Fruit fly (Drosophila melanogaster): Measurements from ENCODE around the gene Hmgcr.
A peak's percentile ranks its signal among the peaks of the same experiment; 100 is the strongest.

Hmgcr gene

DNA sequence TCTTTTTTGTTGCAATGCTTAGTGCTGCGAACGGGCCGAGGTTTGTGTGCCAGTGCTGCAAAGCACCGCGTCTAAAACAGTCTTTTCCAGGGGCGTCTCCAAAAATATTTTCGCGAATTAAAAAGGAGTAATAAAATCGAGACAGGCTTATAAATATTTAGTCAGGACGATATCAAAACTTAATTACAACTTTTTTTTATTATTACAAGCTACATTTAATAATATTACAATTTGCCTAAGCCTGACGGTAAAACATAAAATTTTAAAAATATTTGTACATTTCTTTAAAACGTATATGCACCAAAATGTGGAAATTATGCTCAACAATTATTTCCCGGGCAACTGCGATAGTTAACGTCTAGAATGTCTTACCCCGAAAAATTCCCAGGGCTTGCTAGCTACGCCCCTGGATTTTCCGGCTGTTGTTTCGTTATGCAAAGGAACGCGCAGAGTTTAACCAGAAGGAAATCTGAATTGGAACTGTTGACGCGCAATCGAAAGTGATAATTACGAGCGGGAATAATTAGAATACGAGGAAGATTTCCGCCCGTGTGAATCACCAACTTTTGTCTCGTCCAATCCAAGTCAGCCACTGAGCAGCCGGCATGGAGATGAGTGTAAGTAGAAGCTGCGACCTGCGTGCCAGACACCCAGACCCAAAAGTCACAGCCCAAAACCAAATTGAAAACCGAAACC lies 24.9 kb downstream of the Hmgcr start, which contains the start of the genes PTPMT1 and Hrd3 (continued):
- peak; percentile 89; the same call in 2 of the 3 replicates for TF ChIP-seq C15 (GFP tag; IDR thresholded peaks at IDR 0.05)
- TF ChIP-seq pros (GFP tag; optimal IDR thresholded peaks at IDR 0.05), result peak; percentile 77
- TF ChIP-seq CG4617 (GFP tag; optimal IDR thresholded peaks at IDR 0.05; ENCODE audit: borderline replicate concordance), result peak; percentile 98
- 0 out of 4 replicates have a peak, but pooled peaks have one; percentile 32 for TF ChIP-seq Dll (GFP tag; IDR thresholded peaks at IDR 0.05; ENCODE audit: partially characterized antibody)
- peak; percentile 98 for TF ChIP-seq CG30431 (GFP tag; optimal IDR thresholded peaks at IDR 0.05)
- peak; percentile 98 for TF ChIP-seq CG3847 (GFP tag; IDR thresholded peaks at IDR 0.05)
- TF ChIP-seq CG3065 (GFP tag; optimal IDR thresholded peaks at IDR 0.05), result peak; percentile 96
- TF ChIP-seq CG43689 (GFP tag; IDR thresholded peaks at IDR 0.05), result peak; percentile 82
- TF ChIP-seq ro (GFP tag; IDR thresholded peaks at IDR 0.05), result peak; percentile 88
- TF ChIP-seq HLH3B (GFP tag; IDR thresholded peaks at IDR 0.05), result peak; percentile 93
- peak; percentile 97 for TF ChIP-seq Dbx (GFP tag; IDR thresholded peaks at IDR 0.05)
- peak; percentile 98 for TF ChIP-seq CG9215 (GFP tag; IDR thresholded peaks at IDR 0.05)
- peak; percentile 99 for TF ChIP-seq CG13296 (GFP tag; optimal IDR thresholded peaks at IDR 0.05)
- TF ChIP-seq maf-S (GFP tag; optimal IDR thresholded peaks at IDR 0.05), result peak; percentile 97
- TF ChIP-seq Antp (GFP tag; optimal IDR thresholded peaks at IDR 0.05), result peak; percentile 96
- TF ChIP-seq croc (GFP tag; conservative IDR thresholded peaks at IDR 0.05), result peak; percentile 96
- peak; percentile 87; the same call in 2 of the 3 replicates for TF ChIP-seq gce (GFP tag; IDR thresholded peaks at IDR 0.05)
- peak; percentile 97 for TF ChIP-seq pb (GFP tag; optimal IDR thresholded peaks at IDR 0.05)
- peak; percentile 97 for TF ChIP-seq Camta (GFP tag; optimal IDR thresholded peaks at IDR 0.05)
- TF ChIP-seq Dip2 (GFP tag; IDR thresholded peaks at IDR 0.05), result peak; percentile 70
- peak; percentile 27 to 77 for TF ChIP-seq crp (GFP tag; optimal IDR thresholded peaks at IDR 0.05)
- no peak for TF ChIP-seq nau (GFP tag; optimal IDR thresholded peaks at IDR 0.05)
- TF ChIP-seq CG11696 (GFP tag; IDR thresholded peaks at IDR 0.05), result peak; percentile 83
- TF ChIP-seq Bdp1 (GFP tag; optimal IDR thresholded peaks at IDR 0.05), result peak; percentile 93
- TF ChIP-seq CG12104 (GFP tag; optimal IDR thresholded peaks at IDR 0.05), result peak; percentile 99
- TF ChIP-seq CG14014 (GFP tag; IDR thresholded peaks at IDR 0.05), result peak; percentile 96
- peak; percentile 95 for TF ChIP-seq CG32772 (GFP tag; IDR thresholded peaks at IDR 0.05)
- peak; percentile 99 for TF ChIP-seq CG7556 (GFP tag; optimal IDR thresholded peaks at IDR 0.05)
- peak; percentile 99 for TF ChIP-seq CG15011 (GFP tag; optimal IDR thresholded peaks at IDR 0.05)
- peak; percentile 91 for TF ChIP-seq CG15514 (GFP tag; optimal IDR thresholded peaks at IDR 0.05)
- TF ChIP-seq Dek (tag; optimal IDR thresholded peaks at IDR 0.05), result peak; percentile 98
- peak; percentile 99 for TF ChIP-seq Usf (GFP tag; optimal IDR thresholded peaks at IDR 0.05)
- TF ChIP-seq CG14965 (GFP tag; optimal IDR thresholded peaks at IDR 0.05; ENCODE audit: borderline replicate concordance), result peak; percentile 70
- TF ChIP-seq CG6791 (GFP tag; IDR thresholded peaks at IDR 0.05; ENCODE audit: partially characterized antibody), result no peak
- peak; percentile 99 for TF ChIP-seq az2 (GFP tag; optimal IDR thresholded peaks at IDR 0.05)
- TF ChIP-seq Six4 (GFP tag; optimal IDR thresholded peaks at IDR 0.05), result peak; percentile 98
- peak; percentile 90 for TF ChIP-seq ssp (GFP tag; IDR thresholded peaks at IDR 0.05)
- TF ChIP-seq H15 (GFP tag; IDR thresholded peaks at IDR 0.05), result peak; percentile 92
- TF ChIP-seq dm (GFP tag; optimal IDR thresholded peaks at IDR 0.05), result peak; percentile 92
- TF ChIP-seq peb (GFP tag; IDR thresholded peaks at IDR 0.05), result peak; percentile 93
- peak; percentile 98 for TF ChIP-seq NfI (GFP tag; optimal IDR thresholded peaks at IDR 0.05)
- TF ChIP-seq CG17385 (GFP tag; optimal IDR thresholded peaks at IDR 0.05), result peak; percentile 97
- peak; percentile 94 for TF ChIP-seq ken (GFP tag; IDR thresholded peaks at IDR 0.05)
- TF ChIP-seq Awh (GFP tag; IDR thresholded peaks at IDR 0.05), result peak; percentile 92
- peak; percentile 98 for TF ChIP-seq Ptx1 (GFP tag; IDR thresholded peaks at IDR 0.05)
- peak; percentile 89 for TF ChIP-seq p53 (GFP tag; optimal IDR thresholded peaks at IDR 0.05)
- no peak for TF ChIP-seq tna (GFP tag; IDR thresholded peaks at IDR 0.05; ENCODE audit: partially characterized antibody)
- TF ChIP-seq CG10543 (GFP tag; optimal IDR thresholded peaks at IDR 0.05), result peak; percentile 99
- TF ChIP-seq Hey (tag; optimal IDR thresholded peaks at IDR 0.05), result peak; percentile 90
- TF ChIP-seq CG31224 (GFP tag; IDR thresholded peaks at IDR 0.05), result peak; percentile 90
